Worm (Caenorhabditis elegans): ENCODE data around the gene math-26.

DNA sequence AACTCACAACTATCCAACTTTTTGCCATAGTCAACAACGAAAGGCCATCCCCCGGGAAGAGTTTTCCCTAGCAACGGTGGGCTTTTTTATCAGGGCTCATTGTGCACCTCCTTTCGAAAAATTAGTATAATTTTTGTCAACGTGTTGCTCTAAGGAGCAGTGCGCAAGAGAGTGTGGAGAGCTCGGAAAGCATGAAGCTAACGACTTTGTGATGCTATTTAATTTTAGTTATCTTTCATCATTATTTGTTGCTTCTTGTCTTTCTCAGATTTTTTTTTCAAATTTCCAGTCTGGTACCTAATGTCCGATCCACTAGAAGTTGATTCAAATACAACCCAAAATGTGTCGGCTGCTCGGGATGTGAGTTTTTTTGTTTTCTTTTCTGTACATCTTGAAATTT lies 41.3 kb upstream of the math-26 start, which contains the start of gene ceh-81:
- no peak for TF ChIP-seq ztf-4 (tag; optimal IDR thresholded peaks at IDR 0.05)
- no peak for TF ChIP-seq hmg-11 (tag; optimal IDR thresholded peaks at IDR 0.05)
- TF ChIP-seq elt-2 (tag; optimal IDR thresholded peaks at IDR 0.05) = no peak
- no peak for TF ChIP-seq eor-1 (tag; optimal IDR thresholded peaks at IDR 0.05)
- no peak for TF ChIP-seq ceh-82 (tag; optimal IDR thresholded peaks at IDR 0.05)
- TF ChIP-seq ztf-11 (tag; optimal IDR thresholded peaks at IDR 0.05) = no peak
- no peak for TF ChIP-seq tbx-2 (tag; optimal IDR thresholded peaks at IDR 0.05)
- TF ChIP-seq R02D3.7 (tag; optimal IDR thresholded peaks at IDR 0.05) = no peak
